Worm (Caenorhabditis elegans): ENCODE data around the gene fbxa-208.

Gene fbxa-208

ce11 chrIII:1216096-1216495 is 40.5 kb upstream of the fbxa-208 start:
- TF ChIP-seq mls-2 (tag; optimal IDR thresholded peaks at IDR 0.05) (no peak), ceh-43 (GFP tag; optimal IDR thresholded peaks at IDR 0.05) (no peak), zip-8 (tag; optimal IDR thresholded peaks at IDR 0.05) (no peak), unc-120 (tag; optimal IDR thresholded peaks at IDR 0.05; ENCODE audit: poor library complexity, severe bottlenecking) (no peak), lsy-2 (tag; optimal IDR thresholded peaks at IDR 0.05) (no peak), ceh-83 (GFP tag; optimal IDR thresholded peaks at IDR 0.05) (no peak), unc-62 (GFP tag; optimal IDR thresholded peaks at IDR 0.05) (no peak)

ce11 chrIII:1218221-1218620 is 38.4 kb upstream of the fbxa-208 start:
- peak; percentile 8 for TF ChIP-seq flh-1 (GFP tag; optimal IDR thresholded peaks at IDR 0.05)
- TF ChIP-seq ztf-11 (tag; optimal IDR thresholded peaks at IDR 0.05) = no peak
- no peak for TF ChIP-seq mep-1 (tag; optimal IDR thresholded peaks at IDR 0.05)
- peak; percentile 73 for TF ChIP-seq sptf-1 (tag; optimal IDR thresholded peaks at IDR 0.05)
- TF ChIP-seq sem-2 (GFP tag; optimal IDR thresholded peaks at IDR 0.05) = peak; percentile 56
- TF ChIP-seq ceh-43 (GFP tag; optimal IDR thresholded peaks at IDR 0.05) = peak; percentile 55
- TF ChIP-seq nhr-237 (tag; optimal IDR thresholded peaks at IDR 0.05) = no peak
- TF ChIP-seq hlh-1 (tag; optimal IDR thresholded peaks at IDR 0.05) = no peak
- no peak for TF ChIP-seq lin-32 (GFP tag; optimal IDR thresholded peaks at IDR 0.05)
- TF ChIP-seq ceh-83 (GFP tag; optimal IDR thresholded peaks at IDR 0.05) = peak; percentile 67
- peak; percentile 70 for TF ChIP-seq cnd-1 (tag; optimal IDR thresholded peaks at IDR 0.05)
- peak; percentile 28 for TF ChIP-seq drap-1 (GFP tag; optimal IDR thresholded peaks at IDR 0.05)
- no peak for TF ChIP-seq ceh-39 (tag; optimal IDR thresholded peaks at IDR 0.05)
- TF ChIP-seq elt-1 (tag; optimal IDR thresholded peaks at IDR 0.05; ENCODE audit: borderline replicate concordance, insufficient read depth) = no peak
- no peak for TF ChIP-seq mab-5 (tag; optimal IDR thresholded peaks at IDR 0.05)
- TF ChIP-seq M03D4.4 (tag; optimal IDR thresholded peaks at IDR 0.05) = peak; percentile 65
- no peak for TF ChIP-seq elt-3 (tag; optimal IDR thresholded peaks at IDR 0.05)
- no peak for TF ChIP-seq zip-8 (tag; optimal IDR thresholded peaks at IDR 0.05)
- TF ChIP-seq mls-2 (tag; optimal IDR thresholded peaks at IDR 0.05) = peak; percentile 28
- peak; percentile 59 for TF ChIP-seq ham-2 (GFP tag; optimal IDR thresholded peaks at IDR 0.05)
- TF ChIP-seq snpc-4 (tag; optimal IDR thresholded peaks at IDR 0.05) = no peak
- no peak for TF ChIP-seq lin-13 (tag; optimal IDR thresholded peaks at IDR 0.05)
- peak; percentile 67 for TF ChIP-seq unc-120 (tag; optimal IDR thresholded peaks at IDR 0.05; ENCODE audit: poor library complexity, severe bottlenecking)
- peak; percentile 18 for TF ChIP-seq bed-3 (GFP tag; optimal IDR thresholded peaks at IDR 0.05)
- no peak for TF ChIP-seq tbx-8 (GFP tag; optimal IDR thresholded peaks at IDR 0.05)

- TF ChIP-seq unc-120 (tag; optimal IDR thresholded peaks at IDR 0.05; ENCODE audit: poor library complexity, severe bottlenecking) = no peak
- no peak for TF ChIP-seq nhr-28 (tag; optimal IDR thresholded peaks at IDR 0.05)
- TF ChIP-seq mab-5 (tag; optimal IDR thresholded peaks at IDR 0.05) = no peak
- no peak for TF ChIP-seq unc-39 (tag; optimal IDR thresholded peaks at IDR 0.05)
- no peak for TF ChIP-seq cnd-1 (tag; optimal IDR thresholded peaks at IDR 0.05)
- TF ChIP-seq tbx-8 (GFP tag; optimal IDR thresholded peaks at IDR 0.05) = no peak
- TF ChIP-seq lin-13 (tag; optimal IDR thresholded peaks at IDR 0.05) = no peak
- no peak for TF ChIP-seq sptf-1 (tag; optimal IDR thresholded peaks at IDR 0.05)
- TF ChIP-seq snpc-4 (tag; optimal IDR thresholded peaks at IDR 0.05) = no peak
- no peak for TF ChIP-seq hlh-1 (tag; optimal IDR thresholded peaks at IDR 0.05)
- no peak for TF ChIP-seq pha-4 (tag; optimal IDR thresholded peaks at IDR 0.05)
- no peak for TF ChIP-seq zip-8 (tag; optimal IDR thresholded peaks at IDR 0.05)
- no peak for TF ChIP-seq sem-2 (GFP tag; optimal IDR thresholded peaks at IDR 0.05)
- no peak for TF ChIP-seq elt-3 (tag; optimal IDR thresholded peaks at IDR 0.05)
These were observed 37.6 kb upstream of the fbxa-208 start for ce11 chrIII:1218998-1219397.

ce11 chrIII:1220012-1220411 is 36.6 kb upstream of the fbxa-208 start:
- no peak for TF ChIP-seq ztf-11 (tag; optimal IDR thresholded peaks at IDR 0.05)
- TF ChIP-seq elt-3 (tag; optimal IDR thresholded peaks at IDR 0.05) = no peak
- TF ChIP-seq bed-3 (GFP tag; optimal IDR thresholded peaks at IDR 0.05) = no peak
- TF ChIP-seq lsy-2 (tag; optimal IDR thresholded peaks at IDR 0.05) = no peak
- no peak for TF ChIP-seq unc-120 (tag; optimal IDR thresholded peaks at IDR 0.05; ENCODE audit: poor library complexity, severe bottlenecking)
- no peak for TF ChIP-seq flh-1 (GFP tag; optimal IDR thresholded peaks at IDR 0.05)
- no peak for TF ChIP-seq ham-2 (GFP tag; optimal IDR thresholded peaks at IDR 0.05)
- TF ChIP-seq ceh-39 (tag; optimal IDR thresholded peaks at IDR 0.05) = no peak
- no peak for TF ChIP-seq blmp-1 (tag; optimal IDR thresholded peaks at IDR 0.05)
- TF ChIP-seq ceh-83 (GFP tag; optimal IDR thresholded peaks at IDR 0.05) = no peak
- TF ChIP-seq lin-32 (GFP tag; optimal IDR thresholded peaks at IDR 0.05) = no peak
- no peak for TF ChIP-seq nhr-237 (tag; optimal IDR thresholded peaks at IDR 0.05)
- no peak for TF ChIP-seq unc-39 (tag; optimal IDR thresholded peaks at IDR 0.05)
